Worm (Caenorhabditis elegans) whole organism, L4 larva: Measurements from ENCODE around the gene npp-27.

Experiments used
- T20F7.1 ChIP-seq: fragments of 200-800 bp; sonication (Bioruptor generic); optimal IDR thresholded peaks from 2 replicates; lab custom pipeline; 2018; ENCODE audit warnings: mild to moderate bottlenecking, missing genetic modification characterization, missing compliant biosample characterization
- T26A8.4 ChIP-seq: fragments of 200-800 bp; sonication (Bioruptor generic); IDR thresholded peaks from 2 replicates; pipeline ENCODE4 v1.3.6; 2022; ENCODE audit warnings: missing genetic modification characterization, missing compliant biosample characterization
- Y5F2A.4 ChIP-seq: fragments of 200-800 bp; sonication (Bioruptor generic); optimal IDR thresholded peaks from 2 replicates; lab custom pipeline; 2018; ENCODE audit warnings: mild to moderate bottlenecking, missing genetic modification characterization, missing compliant biosample characterization
- aly-2 ChIP-seq: sonication (generic microtip); optimal IDR thresholded peaks from 2 replicates; lab custom pipeline; 2018; ENCODE audit warnings: missing biosample characterization, missing genetic modification characterization
- ctbp-1 ChIP-seq: fragments of 200-800 bp; sonication (Bioruptor generic); IDR thresholded peaks from 2 replicates; pipeline ENCODE4 v1.3.6; 2022; ENCODE audit warnings: missing genetic modification reagents, missing genetic modification characterization, missing compliant biosample characterization
- daf-16 ChIP-seq, 3 experiments: sonication (generic microtip); optimal IDR thresholded peaks; 2 replicates each; lab custom pipeline; 2016 to 2017; ENCODE audit warnings: missing genetic modification characterization in 3 of 3, missing genetic modification reagents in 3 of 3, mild to moderate bottlenecking in 2 of 3, missing compliant biosample characterization in 2 of 3, missing biosample characterization in 1 of 3, moderate library complexity in 1 of 3
- dmd-6 ChIP-seq: fragments of 200-800 bp; sonication (Bioruptor generic); IDR thresholded peaks from 2 replicates; pipeline ENCODE4 v1.3.6; 2022; ENCODE audit warnings: missing genetic modification reagents, missing genetic modification characterization, missing compliant biosample characterization
- dmd-9 ChIP-seq: fragments of 200-800 bp; sonication (Bioruptor generic); IDR thresholded peaks from 2 replicates; pipeline ENCODE4 v1.3.6; 2022; ENCODE audit warnings: missing genetic modification reagents, missing genetic modification characterization, missing compliant biosample characterization
- dpl-1 ChIP-seq: fragments of 150-350 bp; optimal IDR thresholded peaks from 2 replicates; lab custom pipeline; 2014; ENCODE audit warnings: missing biosample characterization, missing genetic modification reagents, missing genetic modification characterization
- fos-1 ChIP-seq: fragments of 150-350 bp; optimal IDR thresholded peaks from 2 replicates; lab custom pipeline; 2014; ENCODE audit warnings: missing biosample characterization, missing genetic modification characterization
- hif-1 ChIP-seq, 2 experiments: sonication (generic microtip); optimal IDR thresholded peaks; 2 replicates each; lab custom pipeline; 2016 to 2017; ENCODE audit warnings: missing compliant biosample characterization in 2 of 2, missing genetic modification characterization in 2 of 2, missing genetic modification reagents in 2 of 2, missing genotype in 2 of 2, mild to moderate bottlenecking in 1 of 2
- hlh-30 ChIP-seq: sonication (generic microtip); optimal IDR thresholded peaks from 2 replicates; lab custom pipeline; 2017; ENCODE audit warnings: antibody characterized with exemption, mild to moderate bottlenecking, missing genetic modification characterization, missing compliant biosample characterization; ENCODE audit not compliant: insufficient read depth
- jun-1 ChIP-seq: fragments of 150-350 bp; optimal IDR thresholded peaks from 2 replicates; lab custom pipeline; 2014; ENCODE audit warnings: missing biosample characterization, missing genetic modification reagents, missing genetic modification characterization
- lim-7 ChIP-seq: fragments of 200-800 bp; sonication (Bioruptor generic); IDR thresholded peaks from 2 replicates; pipeline ENCODE4 v1.3.6; 2022; ENCODE audit warnings: missing genetic modification characterization, missing compliant biosample characterization
- lin-1 ChIP-seq: fragments of 200-800 bp; sonication (Bioruptor generic); IDR thresholded peaks from 2 replicates; pipeline ENCODE4 v1.3.6; 2022; ENCODE audit warnings: missing genetic modification reagents, missing genetic modification characterization, missing compliant biosample characterization
- lin-29 ChIP-seq: fragments of 200-800 bp; sonication (Bioruptor generic); IDR thresholded peaks from 2 replicates; pipeline ENCODE4 v1.3.6; 2022; ENCODE audit warnings: missing genetic modification reagents, missing genetic modification characterization, missing compliant biosample characterization
- lin-38 ChIP-seq: fragments of 200-800 bp; sonication (Bioruptor generic); IDR thresholded peaks from 2 replicates; pipeline ENCODE4 v1.3.6; 2022; ENCODE audit warnings: missing genetic modification reagents, missing genetic modification characterization, missing compliant biosample characterization
- lin-39 ChIP-seq: fragments of 150-350 bp; optimal IDR thresholded peaks from 2 replicates; lab custom pipeline; 2014; ENCODE audit warnings: missing biosample characterization, missing genetic modification reagents, missing genetic modification characterization
- madf-5 ChIP-seq, 2 experiments: fragments of 200-800 bp; sonication (Bioruptor generic); IDR thresholded peaks; 2 replicates each; pipeline ENCODE4 v1.3.6; 2022; ENCODE audit warnings: missing compliant biosample characterization in 2 of 2, missing genetic modification characterization in 2 of 2
- mep-1 ChIP-seq: fragments of 150-350 bp; sonication (generic microtip); optimal IDR thresholded peaks from 3 replicates; lab custom pipeline; 2014; ENCODE audit warnings: missing biosample characterization, missing genetic modification characterization
- mes-2 ChIP-seq: sonication (generic microtip); optimal IDR thresholded peaks from 2 replicates; lab custom pipeline; 2016; ENCODE audit warnings: missing genotype, mild to moderate bottlenecking, missing genetic modification characterization, missing compliant biosample characterization; ENCODE audit not compliant: poor library complexity, severe bottlenecking
- mxl-2 ChIP-seq: fragments of 200-800 bp; sonication (Bioruptor generic); conservative IDR thresholded peaks from 2 replicates; pipeline ENCODE4 v1.3.6; 2022; ENCODE audit warnings: missing genetic modification reagents, missing genetic modification characterization, missing compliant biosample characterization
- nhr-25 ChIP-seq: sonication (generic microtip); optimal IDR thresholded peaks from 2 replicates; lab custom pipeline; 2017; ENCODE audit warnings: missing genetic modification characterization, mild to moderate bottlenecking, missing compliant biosample characterization, antibody characterized with exemption, moderate library complexity, borderline replicate concordance; ENCODE audit not compliant: insufficient read depth
- nhr-42 ChIP-seq: fragments of 200-800 bp; sonication (Bioruptor generic); IDR thresholded peaks from 2 replicates; pipeline ENCODE4 v1.3.6; 2022; ENCODE audit warnings: missing genetic modification characterization, missing compliant biosample characterization
- nhr-6 ChIP-seq: fragments of 150-350 bp; optimal IDR thresholded peaks from 2 replicates; lab custom pipeline; 2014; ENCODE audit warnings: missing biosample characterization, missing genetic modification characterization
- nhr-76 ChIP-seq: fragments of 150-350 bp; optimal IDR thresholded peaks from 2 replicates; lab custom pipeline; 2014; ENCODE audit warnings: missing biosample characterization, missing genetic modification characterization
- pha-4 ChIP-seq, 2 experiments: fragments of 150-350 bp in 1 of 2; fragments of 200-800 bp in 1 of 2; sonication (Bioruptor generic) in 1 of 2; IDR thresholded peaks in 1 of 2; optimal IDR thresholded peaks in 1 of 2; 2 replicates each; pipeline versions ENCODE4 v1.3.6 to Lab custom; 2014 to 2022; ENCODE audit warnings: missing genetic modification characterization in 2 of 2, missing genetic modification reagents in 2 of 2, missing biosample characterization in 1 of 2, missing compliant biosample characterization in 1 of 2
- php-3 ChIP-seq: fragments of 200-800 bp; sonication (Bioruptor generic); IDR thresholded peaks from 2 replicates; pipeline ENCODE4 v1.3.6; 2022; ENCODE audit warnings: missing genetic modification reagents, missing genetic modification characterization, missing compliant biosample characterization
- spr-3 ChIP-seq: fragments of 200-800 bp; sonication (Bioruptor generic); optimal IDR thresholded peaks from 2 replicates; lab custom pipeline; 2018; ENCODE audit warnings: mild to moderate bottlenecking, missing genetic modification characterization, missing compliant biosample characterization
- unc-62 ChIP-seq, 3 experiments: fragments of 150-350 bp in 1 of 3; sonication (generic microtip); optimal IDR thresholded peaks in 2 of 3; peaks in 1 of 3; 1 replicate in 1 of 3; 2 replicates in 2 of 3; lab custom pipeline; 2014 to 2017; ENCODE audit warnings: missing biosample characterization in 3 of 3, missing genetic modification characterization in 3 of 3, missing genetic modification reagents in 3 of 3, missing genotype in 1 of 3
- vab-7 ChIP-seq: fragments of 200-800 bp; sonication (Bioruptor generic); IDR thresholded peaks from 2 replicates; pipeline ENCODE4 v1.3.6; 2022; ENCODE audit warnings: missing genetic modification reagents, missing genetic modification characterization, missing compliant biosample characterization
- zip-11 ChIP-seq: fragments of 200-800 bp; sonication (Bioruptor generic); IDR thresholded peaks from 2 replicates; pipeline ENCODE4 v1.3.6; 2022; ENCODE audit warnings: missing genetic modification characterization, missing compliant biosample characterization

npp-27 gene

ce11 chrIV:7946899-7947499 is 37.0 kb upstream of the npp-27 start, which contains the start of gene F20D12.12 (continued):
- peak; percentile 83; the same call in 1 of the 2 replicates for TF ChIP-seq nhr-42 (GFP tag; lab: Robert Waterston, UW)
- TF ChIP-seq, all 104 proteins: peak for 47; not testable (repeated sequence) for 57

ce11 chrIV:7946457-7946856 is 36.4 kb upstream of the npp-27 start, which contains the start of gene czw-1:
czw-1 (minus strand) TSS chrIV:7946825.
- peak; percentile 71 for TF ChIP-seq T20F7.1 (GFP tag; lab: Kevin White, UChicago)
- peak; percentile 12 for TF ChIP-seq mes-2
- no peak for TF ChIP-seq lin-38 (GFP tag; lab: Robert Waterston, UW)

ce11 chrIV:7943272-7943671 is 33.2 kb upstream of the npp-27 start:
- TF ChIP-seq hif-1 (tag; optimal IDR thresholded peaks at IDR 0.05; lab: Kevin White, UChicago) (no peak), ctbp-1 (GFP tag; lab: Robert Waterston, UW) (no peak), lin-1 (GFP tag; lab: Robert Waterston, UW) (no peak), lim-7 (GFP tag; lab: Robert Waterston, UW) (no peak), mxl-2 (GFP tag; lab: Robert Waterston, UW) (no peak), unc-62 (GFP tag; optimal IDR thresholded peaks at IDR 0.05 in 1 of 2; lab: Kevin White, UChicago) (peak in 1 of 2 experiments; percentile 61), unc-62 (tag; optimal IDR thresholded peaks at IDR 0.05; lab: Kevin White, UChicago) (no peak), nhr-6 (tag; lab: Kevin White, UChicago) (no peak), php-3 (GFP tag; lab: Robert Waterston, UW) (no peak), daf-16 (GFP tag; optimal IDR thresholded peaks at IDR 0.05; lab: Kevin White, UChicago) (no peak), daf-16 (tag; optimal IDR thresholded peaks at IDR 0.05; lab: Kevin White, UChicago) (no peak), dpl-1 (GFP tag; lab: Kevin White, UChicago) (no peak), lin-29 (no peak), jun-1 (tag; lab: Kevin White, UChicago) (no peak), zip-11 (GFP tag; lab: Robert Waterston, UW) (no peak), lin-39 (no peak), Y5F2A.4 (GFP tag; lab: Kevin White, UChicago) (no peak), fos-1 (tag; lab: Kevin White, UChicago) (no peak), spr-3 (GFP tag; lab: Kevin White, UChicago) (no peak), pha-4 (GFP tag; IDR thresholded peaks at IDR 0.05; lab: Robert Waterston, UW) (no peak), pha-4 (tag; optimal IDR thresholded peaks at IDR 0.05; lab: Kevin White, UChicago) (no peak), nhr-25 (tag; lab: Kevin White, UChicago) (no peak), hlh-30 (tag; lab: Kevin White, UChicago) (peak; percentile 57), mep-1 (tag; lab: Kevin White, UChicago) (peak; percentile 28), T26A8.4 (GFP tag; lab: Robert Waterston, UW) (no peak), madf-5 (GFP tag; IDR thresholded peaks at IDR 0.05; lab: Robert Waterston, UW) (no peak)
- TF ChIP-seq, all 104 proteins: peak for 3

ce11 chrIV:7940919-7941318 is 30.9 kb upstream of the npp-27 start, which contains the start of gene exc-9:
exc-9 (minus strand) TSS chrIV:7941019.
- TF ChIP-seq nhr-76 (tag; lab: Kevin White, UChicago) (no peak), dmd-6 (GFP tag; lab: Robert Waterston, UW) (no peak), jun-1 (tag; lab: Kevin White, UChicago) (no peak), vab-7 (GFP tag; lab: Robert Waterston, UW) (no peak), dmd-9 (GFP tag; lab: Robert Waterston, UW) (no peak), aly-2 (tag; lab: Kevin White, UChicago) (no peak)
